Fruit fly (Drosophila melanogaster) whole organism, embryonic: ENCODE data around the gene osp.
A peak's percentile ranks its signal among the peaks of the same experiment; 100 is the strongest.

Source experiments
- Atf3 ChIP-seq: fragments of 200-800 bp; sonication (Bioruptor generic); optimal IDR thresholded peaks from 3 replicates; lab custom pipeline; 2016; ENCODE audit warnings: missing biosample characterization, missing genetic modification characterization
- CG10431 ChIP-seq: fragments of 200-800 bp; sonication (Bioruptor generic); optimal IDR thresholded peaks from 3 replicates; lab custom pipeline; 2018; ENCODE audit warnings: missing biosample characterization, mild to moderate bottlenecking, missing genetic modification characterization
- CG11398 ChIP-seq: fragments of 200-800 bp; sonication (Bioruptor generic); optimal IDR thresholded peaks from 2 replicates; lab custom pipeline; 2016; ENCODE audit warnings: missing biosample characterization, missing genetic modification characterization
- CG13287 ChIP-seq: fragments of 200-800 bp; sonication (Bioruptor generic); IDR thresholded peaks from 2 replicates; pipeline ENCODE4 v1.3.6; 2022; ENCODE audit warnings: missing biosample characterization, missing genetic modification characterization; ENCODE audit not compliant: partially characterized antibody
- CG13296 ChIP-seq: fragments of 200-800 bp; sonication (Bioruptor generic); optimal IDR thresholded peaks from 3 replicates; lab custom pipeline; 2018; ENCODE audit warnings: missing biosample characterization, mild to moderate bottlenecking, missing genetic modification characterization
- CG13775 ChIP-seq: fragments of 200-800 bp; sonication (Bioruptor generic); optimal IDR thresholded peaks from 3 replicates; lab custom pipeline; 2017; ENCODE audit warnings: missing biosample characterization, mild to moderate bottlenecking, missing genetic modification characterization
- CG15514 ChIP-seq: fragments of 200-800 bp; sonication (Bioruptor generic); optimal IDR thresholded peaks from 3 replicates; lab custom pipeline; 2017; ENCODE audit warnings: missing biosample characterization, missing genetic modification characterization, mild to moderate bottlenecking, moderate library complexity, missing genetic modification reagents
- CG16815 ChIP-seq: fragments of 200-800 bp; sonication (Bioruptor generic); optimal IDR thresholded peaks from 3 replicates; lab custom pipeline; 2017; ENCODE audit warnings: missing biosample characterization, mild to moderate bottlenecking, missing genetic modification characterization
- CG16863 ChIP-seq: fragments of 200-800 bp; sonication (Bioruptor generic); optimal IDR thresholded peaks from 3 replicates; lab custom pipeline; 2016; ENCODE audit warnings: missing biosample characterization, missing genetic modification characterization
- CG17361 ChIP-seq: fragments of 200-800 bp; sonication (Bioruptor generic); IDR thresholded peaks from 3 replicates; pipeline ENCODE4 v1.3.6; 2022; ENCODE audit warnings: missing biosample characterization, missing genetic modification characterization
- CG17568 ChIP-seq: fragments of 200-800 bp; sonication (Bioruptor generic); optimal IDR thresholded peaks from 2 replicates; lab custom pipeline; 2018; ENCODE audit warnings: missing biosample characterization, mild to moderate bottlenecking, missing genetic modification characterization, moderate library complexity
- CG18011 ChIP-seq: fragments of 200-800 bp; sonication (Bioruptor generic); optimal IDR thresholded peaks from 2 replicates; lab custom pipeline; 2017; ENCODE audit warnings: missing biosample characterization, missing genetic modification characterization, mild to moderate bottlenecking, moderate library complexity, missing genotype
- CG2202 ChIP-seq: fragments of 200-800 bp; sonication (Bioruptor generic); optimal IDR thresholded peaks from 2 replicates; lab custom pipeline; 2018; ENCODE audit warnings: missing biosample characterization, mild to moderate bottlenecking, missing genetic modification characterization
- CG2875 ChIP-seq: fragments of 200-800 bp; sonication (Bioruptor generic); optimal IDR thresholded peaks from 2 replicates; lab custom pipeline; 2017; ENCODE audit warnings: missing biosample characterization, mild to moderate bottlenecking, missing genetic modification characterization, missing genetic modification reagents
- CG31365 ChIP-seq: fragments of 200-800 bp; sonication (Bioruptor generic); optimal IDR thresholded peaks from 2 replicates; lab custom pipeline; 2018; ENCODE audit warnings: missing biosample characterization, mild to moderate bottlenecking, missing genetic modification characterization
- CG32772 ChIP-seq: fragments of 200-800 bp; sonication (Bioruptor generic); IDR thresholded peaks from 2 replicates; pipeline ENCODE4 v1.3.6; 2022; ENCODE audit warnings: missing biosample characterization, missing genetic modification characterization
- CG42726 ChIP-seq: fragments of 200-800 bp; sonication (Bioruptor generic); IDR thresholded peaks from 2 replicates; pipeline ENCODE4 v1.3.6; 2022; ENCODE audit warnings: missing biosample characterization, missing genetic modification characterization; ENCODE audit not compliant: partially characterized antibody
- CG43689 ChIP-seq: fragments of 200-800 bp; sonication (Bioruptor generic); IDR thresholded peaks from 2 replicates; pipeline ENCODE4 v1.3.6; 2022; ENCODE audit warnings: missing biosample characterization, missing genetic modification characterization
- CG4854 ChIP-seq: fragments of 200-800 bp; sonication (Bioruptor generic); optimal IDR thresholded peaks from 2 replicates; lab custom pipeline; 2016; ENCODE audit warnings: missing biosample characterization, missing genetic modification characterization, inconsistent platforms
- CG5245 ChIP-seq: fragments of 200-800 bp; sonication (Bioruptor generic); optimal IDR thresholded peaks from 3 replicates; lab custom pipeline; 2016; ENCODE audit warnings: missing biosample characterization, missing genetic modification characterization
- CG5953 ChIP-seq: fragments of 200-800 bp; sonication (Bioruptor generic); IDR thresholded peaks from 2 replicates; pipeline ENCODE4 v1.3.6; 2022; ENCODE audit warnings: missing biosample characterization, missing genetic modification characterization
- CG6683 ChIP-seq: fragments of 200-800 bp; sonication (Bioruptor generic); optimal IDR thresholded peaks from 2 replicates; lab custom pipeline; 2017; ENCODE audit warnings: missing biosample characterization, mild to moderate bottlenecking, missing genetic modification characterization, missing genetic modification reagents
- CG8359 ChIP-seq: fragments of 200-800 bp; sonication (Bioruptor generic); optimal IDR thresholded peaks from 2 replicates; lab custom pipeline; 2017; ENCODE audit warnings: missing biosample characterization, mild to moderate bottlenecking, missing genetic modification characterization, borderline replicate concordance
- CG9609 ChIP-seq: fragments of 200-800 bp; sonication (Bioruptor generic); optimal IDR thresholded peaks from 3 replicates; lab custom pipeline; 2016; ENCODE audit warnings: missing biosample characterization, missing genetic modification characterization
- CG9797 ChIP-seq: fragments of 200-800 bp; sonication (Bioruptor generic); optimal IDR thresholded peaks from 3 replicates; lab custom pipeline; 2018; ENCODE audit warnings: missing biosample characterization, mild to moderate bottlenecking, missing genetic modification characterization
- CTCF ChIP-seq: fragments of 200-800 bp; sonication (Bioruptor generic); optimal IDR thresholded peaks from 2 replicates; lab custom pipeline; 2017; ENCODE audit warnings: missing biosample characterization, mild to moderate bottlenecking, missing genetic modification characterization, moderate library complexity
- E2f2 ChIP-seq: fragments of 200-800 bp; sonication (Bioruptor generic); IDR thresholded peaks from 2 replicates; pipeline ENCODE4 v1.3.6; 2022; ENCODE audit warnings: missing biosample characterization, missing genetic modification characterization
- HLH4C ChIP-seq: fragments of 200-800 bp; sonication (Bioruptor generic); IDR thresholded peaks from 3 replicates; pipeline ENCODE4 v1.3.6; 2022; ENCODE audit warnings: missing biosample characterization, missing genetic modification characterization; ENCODE audit not compliant: partially characterized antibody
- Jarid2 ChIP-seq: fragments of 200-800 bp; sonication (Bioruptor generic); optimal IDR thresholded peaks from 3 replicates; lab custom pipeline; 2017; ENCODE audit warnings: mild to moderate bottlenecking, missing biosample characterization, missing genetic modification reagents, missing genetic modification characterization
- Oaz ChIP-seq: fragments of 200-800 bp; sonication (Bioruptor generic); IDR thresholded peaks from 2 replicates; pipeline ENCODE4 v1.3.6; 2022; ENCODE audit warnings: missing biosample characterization, missing genetic modification characterization
- Poxn ChIP-seq: fragments of 200-800 bp; sonication (Bioruptor generic); IDR thresholded peaks from 2 replicates; pipeline ENCODE4 v1.3.6; 2022; ENCODE audit warnings: missing biosample characterization, missing genetic modification characterization
- Ravus ChIP-seq: fragments of 200-800 bp; sonication (Bioruptor generic); IDR thresholded peaks from 2 replicates; pipeline ENCODE4 v1.3.6; 2022; ENCODE audit warnings: missing biosample characterization, missing genetic modification characterization
- TFAM ChIP-seq: fragments of 200-800 bp; sonication (Bioruptor generic); optimal IDR thresholded peaks from 2 replicates; lab custom pipeline; 2017; ENCODE audit warnings: missing biosample characterization, missing genetic modification characterization, inconsistent platforms
- Xbp1 ChIP-seq: fragments of 200-800 bp; sonication (Bioruptor generic); optimal IDR thresholded peaks from 3 replicates; lab custom pipeline; 2016; ENCODE audit warnings: missing biosample characterization, mild to moderate bottlenecking, missing genetic modification characterization
- amos ChIP-seq: fragments of 200-800 bp; sonication (Bioruptor generic); IDR thresholded peaks from 2 replicates; pipeline ENCODE4 v1.3.6; 2022; ENCODE audit warnings: missing biosample characterization, missing genetic modification characterization; ENCODE audit not compliant: partially characterized antibody
- ara ChIP-seq: fragments of 200-800 bp; sonication (Bioruptor generic); IDR thresholded peaks from 2 replicates; pipeline ENCODE4 v1.3.6; 2022; ENCODE audit warnings: missing biosample characterization, missing genetic modification characterization
- ash1 ChIP-seq: fragments of 200-800 bp; sonication (Bioruptor generic); optimal IDR thresholded peaks from 2 replicates; lab custom pipeline; 2018; ENCODE audit warnings: missing biosample characterization, mild to moderate bottlenecking, missing genetic modification characterization
- bbx ChIP-seq: fragments of 200-800 bp; sonication (Bioruptor generic); IDR thresholded peaks from 2 replicates; pipeline ENCODE4 v1.3.6; 2022; ENCODE audit warnings: missing biosample characterization, missing genetic modification characterization; ENCODE audit not compliant: partially characterized antibody
- br ChIP-seq: fragments of >200 bp; optimal IDR thresholded peaks from 2 replicates; lab custom pipeline; 2017
- chinmo ChIP-seq: fragments of 200-800 bp; sonication (Bioruptor generic); IDR thresholded peaks from 4 replicates; pipeline ENCODE4 v1.3.6; 2022; ENCODE audit warnings: missing biosample characterization, missing genetic modification characterization; ENCODE audit not compliant: partially characterized antibody
- ewg ChIP-seq: fragments of 200-800 bp; sonication (Bioruptor generic); optimal IDR thresholded peaks from 3 replicates; lab custom pipeline; 2017; ENCODE audit warnings: mild to moderate bottlenecking, missing biosample characterization, missing genetic modification reagents, missing genetic modification characterization
- gfzf ChIP-seq: fragments of 200-800 bp; sonication (Bioruptor generic); optimal IDR thresholded peaks from 2 replicates; lab custom pipeline; 2016; ENCODE audit warnings: missing biosample characterization, mild to moderate bottlenecking, missing genetic modification characterization, moderate library complexity
- org-1 ChIP-seq: fragments of 200-800 bp; sonication (Bioruptor generic); optimal IDR thresholded peaks from 2 replicates; lab custom pipeline; 2017; ENCODE audit warnings: missing biosample characterization, missing genetic modification characterization
- pb ChIP-seq: fragments of 200-800 bp; sonication (Bioruptor generic); optimal IDR thresholded peaks from 3 replicates; lab custom pipeline; 2016; ENCODE audit warnings: missing biosample characterization, missing genetic modification characterization
- peb ChIP-seq: fragments of 200-800 bp; sonication (Bioruptor generic); IDR thresholded peaks from 2 replicates; pipeline ENCODE4 v1.3.6; 2022; ENCODE audit warnings: missing biosample characterization, missing genetic modification characterization
- ssp ChIP-seq: fragments of 200-800 bp; sonication (Bioruptor generic); IDR thresholded peaks from 2 replicates; pipeline ENCODE4 v1.3.6; 2022; ENCODE audit warnings: missing biosample characterization, missing genetic modification characterization
- stc ChIP-seq: fragments of 200-800 bp; sonication (Bioruptor generic); IDR thresholded peaks from 2 replicates; pipeline ENCODE4 v1.3.6; 2022; ENCODE audit warnings: missing biosample characterization, missing genetic modification characterization
- tap ChIP-seq: fragments of 200-800 bp; optimal IDR thresholded peaks from 3 replicates; lab custom pipeline; 2019; ENCODE audit warnings: missing biosample characterization, mild to moderate bottlenecking, missing genetic modification characterization, moderate library complexity
- trem ChIP-seq: fragments of 200-800 bp; optimal IDR thresholded peaks from 3 replicates; lab custom pipeline; 2019; ENCODE audit warnings: missing biosample characterization, mild to moderate bottlenecking, missing genetic modification characterization, moderate library complexity
- vfl ChIP-seq: fragments of 200-800 bp; sonication (Bioruptor generic); optimal IDR thresholded peaks from 2 replicates; lab custom pipeline; 2016; ENCODE audit warnings: missing biosample characterization, missing genetic modification characterization

Gene osp

dm6 chr2L:14614897-14615602 lies 74.1 kb downstream of the osp start, which contains the start of the genes Adh and Adhr (continued):
- TF ChIP-seq bbx: no peak
- peak; percentile 48 for TF ChIP-seq CG15514 (GFP tag; lab: Kevin White, UChicago)
- no peak for TF ChIP-seq CG5953 (GFP tag; lab: Robert Waterston, UW)
- no peak for TF ChIP-seq Oaz (GFP tag; lab: Robert Waterston, UW)
- peak; percentile 54 for TF ChIP-seq Xbp1 (GFP tag; lab: Kevin White, UChicago)
- TF ChIP-seq vfl (GFP tag; lab: Kevin White, UChicago): peak; percentile 50
- peak; percentile 74 for TF ChIP-seq CG13296 (GFP tag; lab: Kevin White, UChicago)
- TF ChIP-seq br (lab: Kevin White, UChicago): no peak
- peak; percentile 23 for TF ChIP-seq CG8359 (GFP tag; lab: Kevin White, UChicago)
- no peak for TF ChIP-seq gfzf (GFP tag; lab: Kevin White, UChicago)
- TF ChIP-seq Ravus (GFP tag; lab: Robert Waterston, UW): peak; percentile 17; the same call in 1 of the 2 replicates
- no peak for TF ChIP-seq TFAM (GFP tag; lab: Kevin White, UChicago)
- peak; percentile 31 for TF ChIP-seq trem (tag; lab: Kevin White, UChicago)
- peak; percentile 34 for TF ChIP-seq CG4854 (GFP tag; lab: Kevin White, UChicago)
- TF ChIP-seq stc (GFP tag; lab: Robert Waterston, UW): peak; percentile 42
- TF ChIP-seq CG9609 (GFP tag; lab: Kevin White, UChicago): peak; percentile 67
- no peak for TF ChIP-seq chinmo
- no peak for TF ChIP-seq ash1
- TF ChIP-seq CG10431 (GFP tag; lab: Kevin White, UChicago): no peak
- TF ChIP-seq CG31365 (tag; lab: Kevin White, UChicago): no peak
- TF ChIP-seq CG16815 (GFP tag; lab: Kevin White, UChicago): peak; percentile 61
- peak; percentile 70 for TF ChIP-seq org-1 (GFP tag; lab: Kevin White, UChicago)
- peak; percentile 38 for TF ChIP-seq tap (tag; lab: Kevin White, UChicago)
- TF ChIP-seq HLH4C (GFP tag; lab: Robert Waterston, UW): no peak
- TF ChIP-seq CTCF (GFP tag; lab: Kevin White, UChicago): no peak
- peak; percentile 79 for TF ChIP-seq CG13775
- TF ChIP-seq CG11398 (GFP tag; lab: Kevin White, UChicago): peak; percentile 48
- TF ChIP-seq ewg (GFP tag; lab: Kevin White, UChicago): peak; percentile 29
- peak; percentile 45; the same call in 1 of the 2 replicates for TF ChIP-seq E2f2 (GFP tag; lab: Robert Waterston, UW)
- no peak for TF ChIP-seq CG13287
- no peak for TF ChIP-seq amos (GFP tag; lab: Robert Waterston, UW)
- TF ChIP-seq Atf3 (GFP tag; lab: Kevin White, UChicago): peak; percentile 33
- TF ChIP-seq CG43689 (GFP tag; lab: Robert Waterston, UW): no peak
- peak; percentile 33 for TF ChIP-seq CG17568 (GFP tag; lab: Kevin White, UChicago)
- TF ChIP-seq CG32772 (GFP tag; lab: Robert Waterston, UW): peak; percentile 52; the same call in 1 of the 2 replicates
- no peak for TF ChIP-seq Poxn (GFP tag; lab: Robert Waterston, UW)
- peak; percentile 55 for TF ChIP-seq CG18011 (GFP tag; lab: Kevin White, UChicago)
- peak; percentile 48 for TF ChIP-seq CG2875 (GFP tag; lab: Kevin White, UChicago)
- TF ChIP-seq pb (GFP tag; lab: Kevin White, UChicago): peak; percentile 47
- TF ChIP-seq CG16863 (GFP tag; lab: Kevin White, UChicago): peak; percentile 20
- peak; percentile 54 for TF ChIP-seq Jarid2
- peak; percentile 52; the same call in 1 of the 2 replicates for TF ChIP-seq ara (GFP tag; lab: Robert Waterston, UW)
- peak; percentile 46; the same call in 1 of the 2 replicates for TF ChIP-seq ssp (GFP tag; lab: Robert Waterston, UW)
- TF ChIP-seq CG42726: no peak
- TF ChIP-seq peb (GFP tag; lab: Robert Waterston, UW): no peak; the same call in 1 of the 2 replicates
- peak; percentile 88 for TF ChIP-seq CG17361
- peak; percentile 29 for TF ChIP-seq CG5245
- TF ChIP-seq CG9797 (GFP tag; lab: Kevin White, UChicago): no peak
- TF ChIP-seq CG2202 (tag; lab: Kevin White, UChicago): peak; percentile 30
- TF ChIP-seq CG6683 (GFP tag; lab: Kevin White, UChicago): peak; percentile 48
